Worm (Caenorhabditis elegans) whole organism, midembryonic: ENCODE measurements around the gene R02F2.8.

ENCODE experiments used
- T22C8.4 ChIP-seq: fragments of 200-800 bp; sonication (Bioruptor generic); IDR thresholded peaks from 2 replicates; pipeline ENCODE4 v1.3.6; 2022; ENCODE audit warnings: missing genetic modification characterization, missing compliant biosample characterization
- cog-1 ChIP-seq: sonication (generic microtip); optimal IDR thresholded peaks from 2 replicates; lab custom pipeline; 2016; ENCODE audit warnings: missing genetic modification characterization, missing compliant biosample characterization
- flt-1 ChIP-seq: fragments of 200-800 bp; sonication (Bioruptor generic); IDR thresholded peaks from 2 replicates; pipeline ENCODE4 v1.3.6; 2022; ENCODE audit warnings: missing genetic modification characterization, missing compliant biosample characterization
- klf-2 ChIP-seq: fragments of 200-800 bp; sonication (Bioruptor generic); conservative IDR thresholded peaks from 2 replicates; pipeline ENCODE4 v1.3.6; 2022; ENCODE audit warnings: missing genetic modification reagents, missing genetic modification characterization, missing compliant biosample characterization
- med-1 ChIP-seq: sonication (generic microtip); optimal IDR thresholded peaks from 2 replicates; lab custom pipeline; 2017; ENCODE audit warnings: missing genetic modification characterization, mild to moderate bottlenecking, missing compliant biosample characterization, antibody characterized with exemption, missing genetic modification reagents; ENCODE audit not compliant: insufficient read depth
- ref-1 ChIP-seq: fragments of 200-800 bp; sonication (Bioruptor generic); conservative IDR thresholded peaks from 2 replicates; pipeline ENCODE4 v1.3.6; 2022; ENCODE audit warnings: missing genetic modification reagents, missing genetic modification characterization, missing compliant biosample characterization
- tab-1 ChIP-seq: fragments of 200-800 bp; sonication (Bioruptor generic); IDR thresholded peaks from 2 replicates; pipeline ENCODE4 v1.3.6; 2022; ENCODE audit warnings: missing genetic modification characterization, missing compliant biosample characterization
- ztf-23 ChIP-seq: fragments of 200-800 bp; sonication (Bioruptor generic); IDR thresholded peaks from 2 replicates; pipeline ENCODE4 v1.3.6; 2022; ENCODE audit warnings: missing genetic modification reagents, missing genetic modification characterization, missing compliant biosample characterization
- ztf-29 ChIP-seq: fragments of 200-800 bp; sonication (Bioruptor generic); IDR thresholded peaks from 2 replicates; pipeline ENCODE4 v1.3.6; 2022; ENCODE audit warnings: missing genetic modification reagents, missing genetic modification characterization, missing compliant biosample characterization

- TF ChIP-seq flt-1 (GFP tag; lab: Robert Waterston, UW) (no peak), ref-1 (GFP tag; lab: Robert Waterston, UW) (no peak), ztf-29 (GFP tag; lab: Robert Waterston, UW) (no peak), cog-1 (no peak), med-1 (GFP tag; lab: Kevin White, UChicago) (no peak), T22C8.4 (no peak), ztf-23 (GFP tag; lab: Robert Waterston, UW) (no peak), klf-2 (GFP tag; lab: Robert Waterston, UW) (no peak), tab-1 (GFP tag; lab: Robert Waterston, UW) (no peak)
Measured at ce11 chrIII:5506936-5507335, 11.9 kb upstream of the R02F2.8 start.
